3 worm cellular contexts compared by ENCODE assay signal in genomic region chrIV:5261786-5262185, ce11.
A peak's percentile ranks its signal among the peaks of the same experiment; 100 is the strongest.
TF ChIP-seq lines count a peak whose summit lies in the region.
"Not testable (repeated sequence)": the region's sequence is repeated elsewhere in the genome, so short reads cannot be mapped to it uniquely, and the experiment has no call there.

No protein-coding gene starts in this region.

TF ChIP-seq in whole organism, L1 larva, 84 proteins besides CTCF, POLR2A, EP300 and RAD21:
- peak; percentile 52 for TF ChIP-seq nhr-19 (GFP tag; conservative IDR thresholded peaks at IDR 0.05; lab: Robert Waterston, UW)

TF ChIP-seq in whole organism, L4 larva, 104 proteins besides CTCF, POLR2A, EP300 and RAD21:
- TF ChIP-seq snpc-1.2 (GFP tag; IDR thresholded peaks at IDR 0.05; lab: Robert Waterston, UW) (peak; percentile 98), php-3 (GFP tag; IDR thresholded peaks at IDR 0.05; lab: Robert Waterston, UW) (0 out of 2 replicates have a peak, but pooled peaks have one; percentile 30), mdt-29 (GFP tag; IDR thresholded peaks at IDR 0.05; lab: Robert Waterston, UW) (0 out of 2 replicates have a peak, but pooled peaks have one; percentile 32), unc-62 (GFP tag; optimal IDR thresholded peaks at IDR 0.05 in 1 of 2; lab: Kevin White, UChicago) (peak in 1 of 2 experiments; percentile 57), T26A8.4 (GFP tag; IDR thresholded peaks at IDR 0.05; lab: Robert Waterston, UW) (peak; percentile 65), lin-38 (GFP tag; IDR thresholded peaks at IDR 0.05; lab: Robert Waterston, UW) (peak; percentile 39; the same call in 1 of the 2 replicates)
- not testable (repeated sequence) for TF ChIP-seq unc-62 (tag; optimal IDR thresholded peaks at IDR 0.05; lab: Kevin White, UChicago)

TF ChIP-seq in whole organism, young adult, 124 proteins besides CTCF, POLR2A, EP300 and RAD21:
- TF ChIP-seq Y53G8AR.9 (GFP tag; conservative IDR thresholded peaks at IDR 0.05; lab: Robert Waterston, UW) (0 out of 2 replicates have a peak, but pooled peaks have one; percentile 57), attf-6 (GFP tag; IDR thresholded peaks at IDR 0.05; lab: Robert Waterston, UW) (peak; percentile 97), dox-1 (GFP tag; IDR thresholded peaks at IDR 0.05; lab: Robert Waterston, UW) (0 out of 2 replicates have a peak, but pooled peaks have one; percentile 43), hmg-20 (GFP tag; IDR thresholded peaks at IDR 0.05; lab: Robert Waterston, UW) (0 out of 2 replicates have a peak, but pooled peaks have one; percentile 42), madf-3 (GFP tag; IDR thresholded peaks at IDR 0.05; lab: Robert Waterston, UW) (0 out of 2 replicates have a peak, but pooled peaks have one; percentile 55), pbrm-1 (GFP tag; IDR thresholded peaks at IDR 0.05; lab: Robert Waterston, UW) (peak; percentile 78), hsf-1 (GFP tag; IDR thresholded peaks at IDR 0.05; lab: Robert Waterston, UW) (peak; percentile 68; the same call in 1 of the 2 replicates), F33H1.4 (GFP tag; IDR thresholded peaks at IDR 0.05; lab: Robert Waterston, UW) (peak; percentile 58), C17E4.6 (GFP tag; IDR thresholded peaks at IDR 0.05; lab: Robert Waterston, UW) (peak; percentile 58; the same call in 1 of the 2 replicates), ekl-4 (GFP tag; IDR thresholded peaks at IDR 0.05; lab: Robert Waterston, UW) (peak; percentile 75; the same call in 1 of the 2 replicates), madf-6 (GFP tag; IDR thresholded peaks at IDR 0.05; lab: Robert Waterston, UW) (peak; percentile 81), snpc-1.1 (tag; optimal IDR thresholded peaks at IDR 0.05; lab: Kevin White, UChicago; ENCODE audit: insufficient read depth) (peak; percentile 46), snpc-4 (GFP tag; optimal IDR thresholded peaks at IDR 0.05; lab: Kevin White, UChicago) (peak; percentile 60), snpc-4 (tag; optimal IDR thresholded peaks at IDR 0.05; lab: Kevin White, UChicago) (peak; percentile 48 to 95 (median 90)), nfyb-1 (GFP tag; IDR thresholded peaks at IDR 0.05; lab: Robert Waterston, UW) (peak; percentile 74), hmg-1.2 (GFP tag; IDR thresholded peaks at IDR 0.05; lab: Robert Waterston, UW) (peak; percentile 80), tbp1 (GFP tag; optimal IDR thresholded peaks at IDR 0.05; lab: Kevin White, UChicago) (peak; percentile 45), rcor-1 (GFP tag; IDR thresholded peaks at IDR 0.05; lab: Robert Waterston, UW) (peak; percentile 49; the same call in 1 of the 2 replicates), Y56A3A.18 (GFP tag; IDR thresholded peaks at IDR 0.05; lab: Robert Waterston, UW) (peak; percentile 82), D2030.7 (GFP tag; IDR thresholded peaks at IDR 0.05; lab: Robert Waterston, UW) (peak; percentile 92), ceh-100 (GFP tag; IDR thresholded peaks at IDR 0.05; lab: Robert Waterston, UW) (peak; percentile 39)
